Worm (Caenorhabditis elegans) whole organism, young adult: Measurements from ENCODE around the gene R10E4.7.

Source experiments
- bed-1 ChIP-seq: fragments of 200-800 bp; sonication (Bioruptor generic); IDR thresholded peaks from 2 replicates; pipeline ENCODE4 v1.3.6; 2022; ENCODE audit warnings: missing genetic modification reagents, missing genetic modification characterization, missing compliant biosample characterization
- ets-4 ChIP-seq: fragments of 200-800 bp; sonication (Bioruptor generic); optimal IDR thresholded peaks from 2 replicates; lab custom pipeline; 2018; ENCODE audit warnings: mild to moderate bottlenecking, missing genetic modification characterization, missing compliant biosample characterization
- him-1 ChIP-seq: sonication (generic microtip); optimal IDR thresholded peaks from 2 replicates; lab custom pipeline; 2016; ENCODE audit warnings: missing genotype, missing genetic modification reagents, missing genetic modification characterization, missing compliant biosample characterization
- madf-6 ChIP-seq: fragments of 200-800 bp; sonication (Bioruptor generic); IDR thresholded peaks from 2 replicates; pipeline ENCODE4 v1.3.6; 2022; ENCODE audit warnings: missing genetic modification reagents, missing genetic modification characterization, missing compliant biosample characterization

- TF ChIP-seq him-1 (tag; lab: Kevin White, UChicago): no peak
- no peak for TF ChIP-seq ets-4 (GFP tag; lab: Kevin White, UChicago)
- no peak for TF ChIP-seq madf-6 (GFP tag; lab: Robert Waterston, UW)
- TF ChIP-seq bed-1 (GFP tag; lab: Robert Waterston, UW): no peak
Measured at ce11 chrIII:4278203-4278602, 16.4 kb upstream of the R10E4.7 start.
